Worm (Caenorhabditis elegans) whole organism, midembryonic: ENCODE data around the gene F14H8.8.

Source experiments
- T22C8.4 ChIP-seq: fragments of 200-800 bp; sonication (Bioruptor generic); IDR thresholded peaks from 2 replicates; pipeline ENCODE4 v1.3.6; 2022; ENCODE audit warnings: missing genetic modification characterization, missing compliant biosample characterization
- cog-1 ChIP-seq: sonication (generic microtip); optimal IDR thresholded peaks from 2 replicates; lab custom pipeline; 2016; ENCODE audit warnings: missing genetic modification characterization, missing compliant biosample characterization
- med-1 ChIP-seq: sonication (generic microtip); optimal IDR thresholded peaks from 2 replicates; lab custom pipeline; 2017; ENCODE audit warnings: missing genetic modification characterization, mild to moderate bottlenecking, missing compliant biosample characterization, antibody characterized with exemption, missing genetic modification reagents; ENCODE audit not compliant: insufficient read depth
- ztf-23 ChIP-seq: fragments of 200-800 bp; sonication (Bioruptor generic); IDR thresholded peaks from 2 replicates; pipeline ENCODE4 v1.3.6; 2022; ENCODE audit warnings: missing genetic modification reagents, missing genetic modification characterization, missing compliant biosample characterization
- ztf-29 ChIP-seq: fragments of 200-800 bp; sonication (Bioruptor generic); IDR thresholded peaks from 2 replicates; pipeline ENCODE4 v1.3.6; 2022; ENCODE audit warnings: missing genetic modification reagents, missing genetic modification characterization, missing compliant biosample characterization

DNA sequence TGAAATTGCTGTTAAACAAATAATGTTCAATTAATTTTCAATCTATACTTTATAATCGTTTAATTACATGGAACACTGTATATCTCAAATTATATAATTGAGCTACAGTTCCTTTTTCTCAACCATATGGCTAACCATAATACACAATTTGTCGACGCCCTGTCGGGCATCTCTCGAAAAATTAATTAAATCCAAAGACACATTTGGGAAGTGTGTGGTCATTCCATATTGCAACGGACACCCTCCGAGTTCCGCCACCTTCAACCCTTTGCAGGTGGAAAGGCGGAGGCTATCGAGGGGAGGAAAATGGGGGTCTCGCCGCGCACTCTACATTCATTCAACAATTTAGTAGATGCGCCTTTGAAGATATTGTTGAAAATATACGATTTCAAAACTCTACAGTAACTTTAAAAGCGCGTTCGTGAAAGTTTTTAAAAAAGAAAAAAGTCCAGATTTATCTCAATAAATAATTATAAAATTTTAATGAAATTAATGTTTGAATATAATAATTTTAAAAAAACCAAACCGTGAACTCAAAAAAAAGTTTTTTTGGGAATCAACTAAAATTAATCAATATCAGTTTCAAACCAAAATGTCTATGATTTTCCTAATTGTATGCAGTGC, at the start of gene F14H8.8:
- no peak for TF ChIP-seq cog-1
- TF ChIP-seq T22C8.4 (GFP tag; lab: Robert Waterston, UW), result no peak
- no peak for TF ChIP-seq ztf-29 (GFP tag; lab: Robert Waterston, UW)
- TF ChIP-seq ztf-23 (GFP tag; lab: Robert Waterston, UW), result no peak
- no peak for TF ChIP-seq med-1 (GFP tag; lab: Kevin White, UChicago)
